Worm (Caenorhabditis elegans) whole organism, late embryonic: ENCODE measurements around the gene C17G10.7.

Source experiments
- C08G9.2 ChIP-seq: sonication (generic microtip); optimal IDR thresholded peaks from 2 replicates; lab custom pipeline; 2016; ENCODE audit warnings: mild to moderate bottlenecking, missing genetic modification characterization, moderate library complexity, missing compliant biosample characterization
- C38D4.7 ChIP-seq: fragments of 200-800 bp; sonication (Bioruptor generic); optimal IDR thresholded peaks from 2 replicates; lab custom pipeline; 2018; ENCODE audit warnings: mild to moderate bottlenecking, missing genetic modification characterization, moderate library complexity, missing compliant biosample characterization
- F13H6.1 ChIP-seq: sonication (generic microtip); optimal IDR thresholded peaks from 2 replicates; lab custom pipeline; 2016; ENCODE audit warnings: missing genetic modification characterization, missing compliant biosample characterization
- K09A11.1 ChIP-seq: sonication (generic microtip); optimal IDR thresholded peaks from 2 replicates; lab custom pipeline; 2017; ENCODE audit warnings: antibody characterized with exemption, mild to moderate bottlenecking, missing genetic modification characterization, missing compliant biosample characterization; ENCODE audit not compliant: insufficient read depth
- T23F11.4 ChIP-seq: fragments of 200-800 bp; sonication (Bioruptor generic); optimal IDR thresholded peaks from 2 replicates; lab custom pipeline; 2018; ENCODE audit warnings: mild to moderate bottlenecking, missing genetic modification characterization, missing compliant biosample characterization
- Y22D7AL.16 ChIP-seq: sonication (generic microtip); optimal IDR thresholded peaks from 2 replicates; lab custom pipeline; 2016; ENCODE audit warnings: missing genetic modification characterization, missing compliant biosample characterization
- ama-1 ChIP-seq: fragments of 150-350 bp; optimal IDR thresholded peaks from 2 replicates; lab custom pipeline; 2014
- ceh-14 ChIP-seq: sonication (generic microtip); optimal IDR thresholded peaks from 2 replicates; lab custom pipeline; 2016; ENCODE audit warnings: missing genotype, missing genetic modification characterization, missing compliant biosample characterization
- ceh-2 ChIP-seq: sonication (generic microtip); optimal IDR thresholded peaks from 2 replicates; lab custom pipeline; 2016; ENCODE audit warnings: missing genotype, missing genetic modification characterization, missing compliant biosample characterization
- ceh-30 ChIP-seq: fragments of 150-350 bp; optimal IDR thresholded peaks from 2 replicates; lab custom pipeline; 2014; ENCODE audit warnings: missing biosample characterization, missing genetic modification characterization
- ceh-31 ChIP-seq: sonication (generic microtip); optimal IDR thresholded peaks from 2 replicates; lab custom pipeline; 2016; ENCODE audit warnings: missing genetic modification characterization, missing compliant biosample characterization
- ceh-34 ChIP-seq: sonication (generic microtip); optimal IDR thresholded peaks from 2 replicates; lab custom pipeline; 2016; ENCODE audit warnings: mild to moderate bottlenecking, missing genetic modification characterization, missing compliant biosample characterization
- ceh-45 ChIP-seq: fragments of 200-800 bp; sonication (Bioruptor generic); IDR thresholded peaks from 2 replicates; pipeline ENCODE4 v1.3.6; 2022; ENCODE audit warnings: missing genetic modification reagents, missing genetic modification characterization, missing compliant biosample characterization
- ceh-48 ChIP-seq: sonication (generic microtip); optimal IDR thresholded peaks from 2 replicates; lab custom pipeline; 2016; ENCODE audit warnings: missing genetic modification characterization, inconsistent platforms, missing compliant biosample characterization
- che-1 ChIP-seq: sonication (generic microtip); optimal IDR thresholded peaks from 2 replicates; lab custom pipeline; 2016; ENCODE audit warnings: mild to moderate bottlenecking, missing genetic modification characterization, missing compliant biosample characterization
- elt-4 ChIP-seq: sonication (generic microtip); optimal IDR thresholded peaks from 2 replicates; lab custom pipeline; 2016; ENCODE audit warnings: missing genetic modification characterization, missing compliant biosample characterization
- ets-4 ChIP-seq: sonication (generic microtip); optimal IDR thresholded peaks from 2 replicates; lab custom pipeline; 2016; ENCODE audit warnings: missing genetic modification characterization, missing compliant biosample characterization
- fkh-10 ChIP-seq: fragments of 150-350 bp; optimal IDR thresholded peaks from 2 replicates; lab custom pipeline; 2014; ENCODE audit warnings: missing biosample characterization, missing genetic modification reagents, missing genetic modification characterization
- hlh-13 ChIP-seq: fragments of 200-800 bp; sonication (Bioruptor generic); optimal IDR thresholded peaks from 2 replicates; lab custom pipeline; 2018; ENCODE audit warnings: mild to moderate bottlenecking, missing genetic modification characterization, missing compliant biosample characterization
- hlh-15 ChIP-seq: sonication (generic microtip); optimal IDR thresholded peaks from 2 replicates; lab custom pipeline; 2016; ENCODE audit warnings: missing genetic modification characterization, missing compliant biosample characterization
- lim-6 ChIP-seq: sonication (generic microtip); optimal IDR thresholded peaks from 2 replicates; lab custom pipeline; 2016; ENCODE audit warnings: missing genetic modification characterization, missing compliant biosample characterization
- lin-11 ChIP-seq: fragments of 200-800 bp; sonication (Bioruptor generic); optimal IDR thresholded peaks from 2 replicates; lab custom pipeline; 2018; ENCODE audit warnings: mild to moderate bottlenecking, missing genetic modification characterization, missing compliant biosample characterization
- mec-3 ChIP-seq: sonication (generic microtip); optimal IDR thresholded peaks from 2 replicates; lab custom pipeline; 2016; ENCODE audit warnings: borderline replicate concordance, missing genetic modification characterization, missing compliant biosample characterization
- nfya-1 ChIP-seq: sonication (generic microtip); optimal IDR thresholded peaks from 2 replicates; lab custom pipeline; 2017; ENCODE audit warnings: missing genetic modification characterization, mild to moderate bottlenecking, missing compliant biosample characterization, antibody characterized with exemption, moderate library complexity
- nhr-11 ChIP-seq: fragments of 150-350 bp; optimal IDR thresholded peaks from 2 replicates; lab custom pipeline; 2014; ENCODE audit warnings: missing biosample characterization, missing genetic modification characterization
- nhr-232 ChIP-seq: sonication (generic microtip); optimal IDR thresholded peaks from 2 replicates; lab custom pipeline; 2016; ENCODE audit warnings: missing genetic modification characterization, missing compliant biosample characterization
- npax-4 ChIP-seq: sonication (generic microtip); optimal IDR thresholded peaks from 2 replicates; lab custom pipeline; 2016; ENCODE audit warnings: missing genetic modification characterization, missing compliant biosample characterization
- pat-9 ChIP-seq: fragments of 200-800 bp; sonication (Bioruptor generic); optimal IDR thresholded peaks from 2 replicates; lab custom pipeline; 2018; ENCODE audit warnings: mild to moderate bottlenecking, missing genetic modification characterization, moderate library complexity, missing compliant biosample characterization
- pha-4 ChIP-seq: fragments of 150-350 bp; optimal IDR thresholded peaks from 2 replicates; lab custom pipeline; 2018; ENCODE audit warnings: missing biosample characterization, missing genetic modification reagents, missing genetic modification characterization
- pqm-1 ChIP-seq: sonication (generic microtip); optimal IDR thresholded peaks from 2 replicates; lab custom pipeline; 2016; ENCODE audit warnings: missing genetic modification characterization, missing compliant biosample characterization
- ref-2 ChIP-seq: sonication (generic microtip); optimal IDR thresholded peaks from 2 replicates; lab custom pipeline; 2016; ENCODE audit warnings: missing genetic modification characterization, missing compliant biosample characterization
- rnt-1 ChIP-seq: sonication (generic microtip); optimal IDR thresholded peaks from 2 replicates; lab custom pipeline; 2016; ENCODE audit warnings: missing genetic modification characterization, missing compliant biosample characterization
- sox-2 ChIP-seq: fragments of 200-800 bp; sonication (Bioruptor generic); IDR thresholded peaks from 2 replicates; pipeline ENCODE4 v1.3.6; 2022; ENCODE audit warnings: missing genetic modification reagents, missing genetic modification characterization, missing compliant biosample characterization
- tbx-2 ChIP-seq: sonication (generic microtip); optimal IDR thresholded peaks from 2 replicates; lab custom pipeline; 2016; ENCODE audit warnings: missing genetic modification characterization, missing compliant biosample characterization
- tbx-7 ChIP-seq: sonication (generic microtip); optimal IDR thresholded peaks from 2 replicates; lab custom pipeline; 2016; ENCODE audit warnings: missing genotype, missing genetic modification characterization, missing compliant biosample characterization
- ttx-3 ChIP-seq: sonication (generic microtip); optimal IDR thresholded peaks from 2 replicates; lab custom pipeline; 2016; ENCODE audit warnings: missing genetic modification reagents, missing genetic modification characterization, missing compliant biosample characterization
- unc-3 ChIP-seq, 2 experiments: fragments of 200-800 bp in 1 of 2; sonication (Bioruptor generic) in 1 of 2; sonication (generic microtip) in 1 of 2; conservative IDR thresholded peaks in 1 of 2; optimal IDR thresholded peaks in 1 of 2; 2 replicates each; pipeline versions ENCODE4 v1.3.6 to Lab custom; 2016 to 2022; ENCODE audit warnings: missing compliant biosample characterization in 2 of 2, missing genetic modification characterization in 2 of 2, missing genetic modification reagents in 1 of 2
- unc-42 ChIP-seq: sonication (generic microtip); optimal IDR thresholded peaks from 2 replicates; lab custom pipeline; 2016; ENCODE audit warnings: missing genotype, missing genetic modification characterization, missing compliant biosample characterization
- unc-55 ChIP-seq: sonication (generic microtip); optimal IDR thresholded peaks from 2 replicates; lab custom pipeline; 2017; ENCODE audit warnings: missing biosample characterization, missing genetic modification reagents, missing genetic modification characterization
- zip-5 ChIP-seq: sonication (generic microtip); optimal IDR thresholded peaks from 2 replicates; lab custom pipeline; 2016; ENCODE audit warnings: missing genetic modification characterization, missing compliant biosample characterization

Gene C17G10.7

ce11 chrII:5649236-5650004 is 41.8 kb upstream of the C17G10.7 start, which contains the start of the genes sam-4, F59E12.17 and zyg-1:
Gene sam-4, minus strand, starts transcription at chrII:5649286.
Gene F59E12.17, minus strand, starts transcription at chrII:5649470.
Gene zyg-1, plus strand, starts transcription at chrII:5649748.
- TF ChIP-seq ama-1 (no peak), ttx-3 (no peak), ceh-31 (tag; lab: Kevin White, UChicago) (peak; percentile 90), pha-4 (no peak), fkh-10 (GFP tag; lab: Kevin White, UChicago) (no peak), C08G9.2 (tag; lab: Kevin White, UChicago) (peak; percentile 66), ref-2 (tag; lab: Kevin White, UChicago) (peak; percentile 38), F13H6.1 (tag; lab: Kevin White, UChicago) (peak; percentile 20), K09A11.1 (tag; lab: Kevin White, UChicago) (no peak), ceh-48 (tag; lab: Kevin White, UChicago) (peak; percentile 28), zip-5 (peak; percentile 20), nfya-1 (peak; percentile 54), che-1 (tag; lab: Kevin White, UChicago) (no peak), rnt-1 (tag; lab: Kevin White, UChicago) (peak; percentile 72), tbx-7 (tag; lab: Kevin White, UChicago) (peak; percentile 11), tbx-2 (tag; lab: Kevin White, UChicago) (peak; percentile 70), ceh-14 (tag; lab: Kevin White, UChicago) (peak; percentile 29), ceh-34 (tag; lab: Kevin White, UChicago) (no peak), ets-4 (tag; lab: Kevin White, UChicago) (peak; percentile 83), T23F11.4 (no peak), ceh-2 (tag; lab: Kevin White, UChicago) (peak; percentile 78)
- TF ChIP-seq, all 69 proteins: peak for 13

- no peak for TF ChIP-seq unc-42 (tag; lab: Kevin White, UChicago)
- no peak for TF ChIP-seq pqm-1 (tag; lab: Kevin White, UChicago)
- TF ChIP-seq F13H6.1 (tag; lab: Kevin White, UChicago), result no peak
- TF ChIP-seq tbx-7 (tag; lab: Kevin White, UChicago), result no peak
- TF ChIP-seq fkh-10 (GFP tag; lab: Kevin White, UChicago), result no peak
- TF ChIP-seq nhr-232, result no peak
- no peak for TF ChIP-seq ceh-34 (tag; lab: Kevin White, UChicago)
- TF ChIP-seq C08G9.2 (tag; lab: Kevin White, UChicago), result no peak
- no peak for TF ChIP-seq elt-4
- TF ChIP-seq nfya-1, result no peak
- no peak for TF ChIP-seq mec-3 (tag; lab: Kevin White, UChicago)
- TF ChIP-seq ref-2 (tag; lab: Kevin White, UChicago), result no peak
- TF ChIP-seq pat-9, result no peak
- TF ChIP-seq ceh-2 (tag; lab: Kevin White, UChicago), result no peak
- TF ChIP-seq unc-55, result no peak
- no peak for TF ChIP-seq lin-11
These were observed 40.6 kb upstream of the C17G10.7 start, which contains the start of gene ddl-1 for ce11 chrII:5648272-5648671. Gene ddl-1, minus strand, starts transcription at chrII:5648372.

- TF ChIP-seq elt-4 (no peak), C38D4.7 (GFP tag; lab: Kevin White, UChicago) (no peak), unc-42 (tag; lab: Kevin White, UChicago) (no peak), unc-3 (GFP tag; conservative IDR thresholded peaks at IDR 0.05; lab: Robert Waterston, UW) (no peak), unc-3 (tag; optimal IDR thresholded peaks at IDR 0.05; lab: Kevin White, UChicago) (no peak), ceh-14 (tag; lab: Kevin White, UChicago) (no peak), mec-3 (tag; lab: Kevin White, UChicago) (no peak)
These were observed 39.3 kb upstream of the C17G10.7 start, which contains the start of gene F59E12.9 for ce11 chrII:5646942-5647341. Gene F59E12.9, minus strand, starts transcription at chrII:5647042.

- TF ChIP-seq ceh-30 (no peak), npax-4 (tag; lab: Kevin White, UChicago) (no peak), lim-6 (tag; lab: Kevin White, UChicago) (no peak), ceh-2 (tag; lab: Kevin White, UChicago) (no peak), hlh-15 (tag; lab: Kevin White, UChicago) (no peak), mec-3 (tag; lab: Kevin White, UChicago) (no peak), ceh-14 (tag; lab: Kevin White, UChicago) (no peak), hlh-13 (GFP tag; lab: Kevin White, UChicago) (no peak), Y22D7AL.16 (tag; lab: Kevin White, UChicago) (no peak), unc-3 (GFP tag; conservative IDR thresholded peaks at IDR 0.05; lab: Robert Waterston, UW) (no peak), unc-3 (tag; optimal IDR thresholded peaks at IDR 0.05; lab: Kevin White, UChicago) (no peak), sox-2 (no peak), ceh-45 (GFP tag; lab: Robert Waterston, UW) (no peak), nhr-11 (tag; lab: Kevin White, UChicago) (no peak), unc-55 (no peak)
These were observed 34.5 kb upstream of the C17G10.7 start for ce11 chrII:5642110-5642509.
